Fruit fly (Drosophila melanogaster): ENCODE measurements around the gene Gr28b.

Gr28b gene

dm6 chr2L:7426326-7427066, 35.6 kb downstream of the Gr28b start, which contains the start of gene muc (continued):
- TF ChIP-seq CG6813 (GFP tag; optimal IDR thresholded peaks at IDR 0.05) (no peak), CG11723 (GFP tag; optimal IDR thresholded peaks at IDR 0.05) (no peak), tap (tag; optimal IDR thresholded peaks at IDR 0.05) (peak; percentile 13), dysf (GFP tag; IDR thresholded peaks at IDR 0.05) (peak; percentile 43; the same call in 2 of the 3 replicates), danr (GFP tag; IDR thresholded peaks at IDR 0.05) (no peak), CG17186 (GFP tag; optimal IDR thresholded peaks at IDR 0.05) (peak; percentile 54), D19B (GFP tag; optimal IDR thresholded peaks at IDR 0.05) (peak; percentile 11), yki (optimal IDR thresholded peaks at IDR 0.05) (no peak), gcm2 (GFP tag; optimal IDR thresholded peaks at IDR 0.05) (no peak), CG12155 (GFP tag; optimal IDR thresholded peaks at IDR 0.05) (peak; percentile 33), wdn (GFP tag; IDR thresholded peaks at IDR 0.05) (no peak), CG18476 (GFP tag; optimal IDR thresholded peaks at IDR 0.05) (no peak), CG13287 (GFP tag; IDR thresholded peaks at IDR 0.05; ENCODE audit: partially characterized antibody) (peak; percentile 70), lola (GFP tag; optimal IDR thresholded peaks at IDR 0.05) (peak in 2 of 3 experiments; percentile 52 to 92), CHES-1-like (GFP tag; optimal IDR thresholded peaks at IDR 0.05) (no peak), esg (GFP tag; conservative IDR thresholded peaks at IDR 0.05) (no peak), CG12744 (GFP tag; optimal IDR thresholded peaks at IDR 0.05) (no peak), salm (tag; optimal IDR thresholded peaks at IDR 0.05) (no peak), al (GFP tag; IDR thresholded peaks at IDR 0.05) (no peak), BEAF-32 (GFP tag; optimal IDR thresholded peaks at IDR 0.05) (peak; percentile 86), hbn (GFP tag; IDR thresholded peaks at IDR 0.05; ENCODE audit: partially characterized antibody) (peak; percentile 36; the same call in 1 of the 2 replicates), dm (GFP tag; optimal IDR thresholded peaks at IDR 0.05) (no peak), nerfin-2 (GFP tag; IDR thresholded peaks at IDR 0.05; ENCODE audit: partially characterized antibody) (peak; percentile 26), ash1 (GFP tag; optimal IDR thresholded peaks at IDR 0.05) (no peak), YL-1 (GFP tag; optimal IDR thresholded peaks at IDR 0.05) (no peak), CG10462 (GFP tag; optimal IDR thresholded peaks at IDR 0.05) (no peak), kay (GFP tag; optimal IDR thresholded peaks at IDR 0.05) (no peak), z (GFP tag; IDR thresholded peaks at IDR 0.05) (no peak), scrt (GFP tag; optimal IDR thresholded peaks at IDR 0.05) (no peak), hth (optimal IDR thresholded peaks at IDR 0.05) (no peak), CG9817 (tag; optimal IDR thresholded peaks at IDR 0.05) (peak; percentile 47), CG12769 (tag; optimal IDR thresholded peaks at IDR 0.05) (peak; percentile 59), disco-r (GFP tag; optimal IDR thresholded peaks at IDR 0.05) (no peak), CG7987 (GFP tag; optimal IDR thresholded peaks at IDR 0.05) (no peak), CG15269 (tag; optimal IDR thresholded peaks at IDR 0.05) (peak; percentile 40), bbx (GFP tag; IDR thresholded peaks at IDR 0.05; ENCODE audit: partially characterized antibody) (peak; percentile 80), Sox102F (GFP tag; optimal IDR thresholded peaks at IDR 0.05) (peak; percentile 33), slp2 (GFP tag; optimal IDR thresholded peaks at IDR 0.05) (no peak), NC2β (GFP tag; optimal IDR thresholded peaks at IDR 0.05) (peak; percentile 21), Sry-β (GFP tag; optimal IDR thresholded peaks at IDR 0.05) (peak; percentile 53), CTCF (GFP tag; optimal IDR thresholded peaks at IDR 0.05) (no peak), CG10267 (tag; optimal IDR thresholded peaks at IDR 0.05) (peak; percentile 39), dpn (GFP tag; optimal IDR thresholded peaks at IDR 0.05) (peak; percentile 28 to 44), maf-S (GFP tag; optimal IDR thresholded peaks at IDR 0.05) (peak; percentile 10), Vsx1 (GFP tag; optimal IDR thresholded peaks at IDR 0.05) (no peak), gro (GFP tag; optimal IDR thresholded peaks at IDR 0.05) (no peak), Stat92E (GFP tag; optimal IDR thresholded peaks at IDR 0.05) (peak in 1 of 3 experiments; percentile 78), CG1233 (GFP tag; optimal IDR thresholded peaks at IDR 0.05) (no peak), cg (GFP tag; optimal IDR thresholded peaks at IDR 0.05) (no peak)
